Fruit fly (Drosophila melanogaster): ENCODE results near the gene mRpS31.

mRpS31 gene

DNA sequence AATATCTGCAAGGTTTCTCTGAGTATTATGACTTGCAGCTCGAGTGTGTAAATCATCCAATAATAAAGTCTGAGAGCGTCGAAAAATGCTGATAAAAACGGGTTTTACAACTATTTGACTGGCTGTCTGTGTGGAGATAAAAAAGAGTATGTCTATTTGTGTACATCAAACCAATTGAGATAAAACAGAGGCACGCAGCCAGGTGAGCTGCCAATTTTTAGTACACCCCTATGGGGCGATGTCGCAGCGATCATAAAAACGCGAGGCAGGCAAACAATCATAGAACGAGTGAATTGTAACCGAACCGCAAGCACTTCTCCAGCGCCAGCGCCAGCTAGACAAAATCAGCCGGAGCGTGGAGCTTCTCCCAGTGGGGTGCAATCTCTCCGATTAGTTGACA, 25.1 kb upstream of the mRpS31 start, which contains the start of gene CG17027:
CG17027 (plus strand) TSS at position 189 of the 400 bp plus-strand sequence.
- no peak for TF ChIP-seq CG1620 (GFP tag; optimal IDR thresholded peaks at IDR 0.05)
- TF ChIP-seq cic (GFP tag; optimal IDR thresholded peaks at IDR 0.05), result peak; percentile 59
- TF ChIP-seq Mnt (GFP tag; optimal IDR thresholded peaks at IDR 0.05), result no peak
- TF ChIP-seq kay (GFP tag; ENCODE audit: borderline replicate concordance), result no peak

DNA sequence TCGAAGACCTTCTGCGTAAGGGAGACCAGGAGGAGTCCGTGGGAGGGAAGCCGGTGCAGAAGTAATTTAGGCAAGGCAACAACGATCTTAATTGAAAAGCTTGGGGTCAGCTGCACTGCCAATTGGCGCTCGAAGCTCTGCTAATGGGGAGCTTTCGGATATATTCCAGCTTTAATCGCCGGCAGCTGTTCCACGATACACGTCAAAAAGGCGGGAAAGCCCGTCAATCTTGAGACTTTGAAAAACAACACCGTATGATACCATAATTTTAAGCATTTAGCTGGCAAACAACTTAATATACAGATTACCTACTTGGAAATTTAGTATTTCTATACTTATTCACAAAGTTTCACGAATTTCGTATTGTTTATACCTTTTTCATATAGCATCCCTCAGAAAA, 23.6 kb upstream of the mRpS31 start:
- TF ChIP-seq CG14711 (tag; optimal IDR thresholded peaks at IDR 0.05) (no peak), bab1 (GFP tag; optimal IDR thresholded peaks at IDR 0.05) (no peak), CG12768 (GFP tag; optimal IDR thresholded peaks at IDR 0.05) (no peak), ovo (GFP tag; optimal IDR thresholded peaks at IDR 0.05) (no peak)

DNA sequence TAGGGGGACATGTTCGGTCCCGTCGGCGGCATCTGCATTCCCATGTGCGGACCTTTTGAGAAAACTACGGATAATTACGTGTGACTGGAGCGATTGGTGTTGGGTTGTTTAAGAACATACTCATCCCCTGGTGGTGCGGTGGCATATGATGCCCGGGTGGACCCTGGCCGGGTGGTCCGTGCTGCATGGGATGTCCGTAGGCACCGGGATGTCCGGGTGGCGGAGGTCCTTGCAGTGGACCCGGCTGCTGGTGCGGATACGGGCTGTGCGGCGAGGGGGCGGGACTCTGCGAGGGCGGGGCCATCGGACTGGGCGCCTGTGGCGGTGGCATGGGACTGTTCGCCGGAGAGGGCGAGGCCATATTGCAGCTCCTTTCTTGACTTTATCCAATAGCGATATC, 22.8 kb upstream of the mRpS31 start:
- TF ChIP-seq CG5204 (GFP tag; optimal IDR thresholded peaks at IDR 0.05) (no peak), cic (GFP tag; optimal IDR thresholded peaks at IDR 0.05) (no peak), bab1 (GFP tag; optimal IDR thresholded peaks at IDR 0.05) (no peak), CG12768 (GFP tag; optimal IDR thresholded peaks at IDR 0.05) (no peak), CG7101 (tag; optimal IDR thresholded peaks at IDR 0.05) (no peak)

DNA sequence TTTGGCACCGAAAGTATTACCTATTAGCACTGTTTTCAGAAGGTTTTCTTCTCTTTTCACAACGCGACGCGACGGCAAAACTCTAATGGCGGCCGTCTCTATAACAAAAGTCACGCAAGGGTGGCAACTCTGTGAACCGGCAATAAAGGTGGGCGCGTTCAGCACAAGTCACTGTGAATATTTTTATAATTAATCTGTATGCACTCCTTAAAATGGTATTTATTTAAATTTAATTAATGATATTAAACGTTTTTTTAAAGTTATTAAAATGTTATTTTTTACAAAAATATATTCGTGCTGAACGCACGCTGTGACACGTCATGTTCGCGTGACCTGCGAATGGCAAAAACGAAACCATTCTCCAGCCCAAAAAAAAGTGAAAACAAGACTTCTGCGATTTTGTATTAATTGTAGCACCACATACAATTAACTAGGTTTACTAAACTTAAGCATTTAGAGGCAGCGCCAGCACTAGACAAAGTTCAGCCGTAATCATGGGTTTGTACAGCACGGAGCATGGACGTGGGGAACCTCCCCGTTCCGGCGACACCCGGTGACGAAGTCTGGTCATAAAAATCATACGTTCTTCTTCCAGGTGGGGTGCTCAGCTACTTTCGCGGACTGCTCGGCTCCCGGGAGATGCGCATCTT, 22.1 kb upstream of the mRpS31 start, which contains the start of the genes brm and Arl1:
brm (minus strand) TSS at position 87 of the 650 bp plus-strand sequence.
Arl1 (plus strand) TSS at position 353 of the 650 bp plus-strand sequence.
- TF ChIP-seq Clk (GFP tag; optimal IDR thresholded peaks at IDR 0.05) (peak; percentile 99), CG5204 (GFP tag; optimal IDR thresholded peaks at IDR 0.05) (peak; percentile 97), Hr96 (GFP tag; optimal IDR thresholded peaks at IDR 0.05) (peak; percentile 95), CG7045 (GFP tag; optimal IDR thresholded peaks at IDR 0.05) (peak; percentile 99), CG1620 (GFP tag; optimal IDR thresholded peaks at IDR 0.05) (peak; percentile 97), CG14711 (tag; optimal IDR thresholded peaks at IDR 0.05) (peak; percentile 98), pad (GFP tag; optimal IDR thresholded peaks at IDR 0.05) (peak; percentile 95), kay (GFP tag; ENCODE audit: borderline replicate concordance) (no peak), CG33017 (tag; optimal IDR thresholded peaks at IDR 0.05) (peak; percentile 98), CG12768 (GFP tag; optimal IDR thresholded peaks at IDR 0.05) (peak; percentile 99), tj (GFP tag; optimal IDR thresholded peaks at IDR 0.05) (peak; percentile 93), Mnt (GFP tag; optimal IDR thresholded peaks at IDR 0.05) (peak; percentile 95), ovo (GFP tag; optimal IDR thresholded peaks at IDR 0.05) (peak; percentile 98), CG7101 (tag; optimal IDR thresholded peaks at IDR 0.05) (peak; percentile 99), Crg-1 (GFP tag; optimal IDR thresholded peaks at IDR 0.05) (peak; percentile 97), CG11617 (GFP tag; optimal IDR thresholded peaks at IDR 0.05) (peak; percentile 99), cic (GFP tag; optimal IDR thresholded peaks at IDR 0.05) (peak; percentile 93), bab1 (GFP tag; optimal IDR thresholded peaks at IDR 0.05) (peak; percentile 99), cnc (optimal IDR thresholded peaks at IDR 0.05) (no peak), toe (GFP tag; optimal IDR thresholded peaks at IDR 0.05) (peak; percentile 99)

DNA sequence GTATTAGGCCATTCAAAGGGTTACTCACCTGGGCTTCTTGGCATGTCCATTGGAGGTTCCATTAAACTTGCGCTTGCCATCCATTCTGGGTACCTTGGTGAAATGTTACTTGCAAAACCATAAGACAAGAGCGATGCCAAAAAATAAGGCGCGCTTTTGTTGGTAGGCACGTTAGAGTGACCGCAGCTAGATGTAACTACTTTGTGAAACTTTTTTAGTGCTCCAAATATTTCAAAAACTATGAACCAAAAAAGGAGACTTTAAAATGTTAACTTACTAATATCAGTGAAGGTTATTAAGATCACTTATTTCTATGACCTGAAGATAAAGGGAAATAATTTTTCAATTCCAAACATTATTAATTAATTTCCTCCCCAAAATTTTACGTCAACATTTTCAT, 17.4 kb upstream of the mRpS31 start, which contains the start of gene PolD1:
PolD1 (minus strand) TSS at position 181 of the 400 bp plus-strand sequence.
- TF ChIP-seq Clk (GFP tag; optimal IDR thresholded peaks at IDR 0.05) (no peak), CG12768 (GFP tag; optimal IDR thresholded peaks at IDR 0.05) (no peak), Hr96 (GFP tag; optimal IDR thresholded peaks at IDR 0.05) (no peak), CG5204 (GFP tag; optimal IDR thresholded peaks at IDR 0.05) (no peak), Mnt (GFP tag; optimal IDR thresholded peaks at IDR 0.05) (no peak), pad (GFP tag; optimal IDR thresholded peaks at IDR 0.05) (no peak), CG33017 (tag; optimal IDR thresholded peaks at IDR 0.05) (no peak), bab1 (GFP tag; optimal IDR thresholded peaks at IDR 0.05) (no peak), CG7101 (tag; optimal IDR thresholded peaks at IDR 0.05) (no peak), kay (GFP tag; ENCODE audit: borderline replicate concordance) (no peak), CG1620 (GFP tag; optimal IDR thresholded peaks at IDR 0.05) (no peak), toe (GFP tag; optimal IDR thresholded peaks at IDR 0.05) (no peak), CG14711 (tag; optimal IDR thresholded peaks at IDR 0.05) (no peak), tj (GFP tag; optimal IDR thresholded peaks at IDR 0.05) (no peak)

DNA sequence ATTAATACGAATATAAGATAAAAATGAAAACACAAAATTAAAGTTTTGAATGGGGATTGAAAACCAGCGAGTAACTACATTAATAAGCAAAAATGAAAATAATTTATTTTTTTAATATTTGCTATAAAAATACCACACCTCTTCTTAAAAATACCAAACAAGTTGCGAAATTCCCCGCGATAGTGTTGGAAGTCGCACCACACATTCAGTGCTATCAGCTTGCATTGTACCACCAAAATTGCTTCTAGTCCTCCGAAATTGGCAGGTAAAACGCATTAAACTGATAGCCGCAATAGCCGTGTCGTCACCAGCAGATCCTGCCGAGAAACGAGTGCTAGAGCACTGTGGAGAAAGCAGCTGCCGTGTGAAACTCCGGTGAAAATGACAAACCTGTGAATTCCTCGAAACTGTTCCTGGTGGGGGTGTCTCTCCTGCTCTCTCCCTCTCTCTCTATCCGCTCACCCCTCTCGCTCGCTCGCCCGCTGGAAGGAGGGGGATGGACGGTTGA, 16.9 kb upstream of the mRpS31 start, which contains the start of gene Hip14:
Hip14 (plus strand) TSS at position 198 of the 508 bp plus-strand sequence.
- TF ChIP-seq cic (GFP tag; optimal IDR thresholded peaks at IDR 0.05) (peak; percentile 16), tj (GFP tag; optimal IDR thresholded peaks at IDR 0.05) (no peak), CG1620 (GFP tag; optimal IDR thresholded peaks at IDR 0.05) (peak; percentile 25), CG5204 (GFP tag; optimal IDR thresholded peaks at IDR 0.05) (no peak), bab1 (GFP tag; optimal IDR thresholded peaks at IDR 0.05) (peak; percentile 11), Crg-1 (GFP tag; optimal IDR thresholded peaks at IDR 0.05) (peak; percentile 10), CG7101 (tag; optimal IDR thresholded peaks at IDR 0.05) (peak; percentile 58), kay (GFP tag; ENCODE audit: borderline replicate concordance) (no peak), pad (GFP tag; optimal IDR thresholded peaks at IDR 0.05) (peak; percentile 95), Hr96 (GFP tag; optimal IDR thresholded peaks at IDR 0.05) (no peak), cnc (optimal IDR thresholded peaks at IDR 0.05) (no peak), CG33017 (tag; optimal IDR thresholded peaks at IDR 0.05) (peak; percentile 16), CG14711 (tag; optimal IDR thresholded peaks at IDR 0.05) (peak; percentile 24), toe (GFP tag; optimal IDR thresholded peaks at IDR 0.05) (no peak), CG7045 (GFP tag; optimal IDR thresholded peaks at IDR 0.05) (peak; percentile 12), ovo (GFP tag; optimal IDR thresholded peaks at IDR 0.05) (no peak), Clk (GFP tag; optimal IDR thresholded peaks at IDR 0.05) (no peak), CG11617 (GFP tag; optimal IDR thresholded peaks at IDR 0.05) (peak; percentile 51), CG12768 (GFP tag; optimal IDR thresholded peaks at IDR 0.05) (peak; percentile 65), Mnt (GFP tag; optimal IDR thresholded peaks at IDR 0.05) (no peak)

All from whole organism, adult.